Worm (Caenorhabditis elegans) whole organism, dauer: ENCODE results near the gene C44C10.5.

ENCODE experiments used
- unc-62 ChIP-seq: sonication (generic microtip); optimal IDR thresholded peaks from 2 replicates; lab custom pipeline; 2017; ENCODE audit warnings: missing biosample characterization, missing genetic modification reagents, missing genetic modification characterization

Gene C44C10.5

ce11 chrX:11723781-11724201, 33.5 kb downstream of the C44C10.5 start, which contains the start of gene D1053.4:
TSS of gene D1053.4 (minus strand) at chrX:11723800.
- no peak for TF ChIP-seq unc-62

DNA sequence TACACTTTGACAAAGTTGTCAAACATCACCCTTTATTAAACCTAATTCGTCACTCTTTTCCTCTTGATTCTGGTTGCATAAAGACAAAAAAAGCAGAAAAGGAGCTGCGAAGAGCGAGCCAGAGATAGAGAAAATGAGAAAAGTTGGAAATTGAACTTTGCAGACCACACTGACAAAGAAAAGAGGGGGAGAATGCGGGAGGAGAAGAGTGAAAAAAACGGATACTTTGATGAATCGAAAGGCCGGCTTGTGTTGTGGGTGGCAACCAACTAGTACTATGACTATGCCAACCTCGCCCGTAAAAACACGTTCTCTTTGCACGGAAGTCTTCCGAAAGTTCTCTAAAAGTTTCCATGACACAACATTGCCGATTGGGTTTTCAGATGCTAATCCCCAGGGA, 35.3 kb downstream of the C44C10.5 start:
- no peak for TF ChIP-seq unc-62

DNA sequence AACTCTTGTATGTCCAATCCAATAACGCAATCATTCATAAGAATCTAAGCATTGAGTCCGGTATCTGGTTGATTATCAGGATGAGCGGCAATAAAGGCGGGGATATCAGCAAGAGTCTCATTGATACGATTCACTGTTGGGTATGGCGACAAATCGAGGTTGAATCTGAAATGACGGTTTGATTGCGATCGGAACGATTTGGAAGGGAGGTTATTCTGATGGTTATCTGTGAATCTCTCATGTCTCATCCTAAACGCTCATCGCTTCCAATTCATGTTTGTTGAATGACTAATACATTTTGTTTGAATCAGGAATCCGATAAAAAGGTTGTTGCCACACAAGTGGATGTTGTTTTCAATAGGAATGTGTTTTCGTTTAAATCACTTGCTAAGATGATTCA, 36.1 kb downstream of the C44C10.5 start:
- TF ChIP-seq unc-62 = no peak

- no peak for TF ChIP-seq unc-62
Observed at ce11 chrX:11727761-11728160, 37.4 kb downstream of the C44C10.5 start, which contains the start of the genes gst-42 and D1053.2. TSS of gene gst-42 (minus strand) at chrX:11727936. TSS of gene D1053.2 (plus strand) at chrX:11728151.

- TF ChIP-seq unc-62 = no peak
Observed at ce11 chrX:11732752-11733151, 42.4 kb downstream of the C44C10.5 start.

DNA sequence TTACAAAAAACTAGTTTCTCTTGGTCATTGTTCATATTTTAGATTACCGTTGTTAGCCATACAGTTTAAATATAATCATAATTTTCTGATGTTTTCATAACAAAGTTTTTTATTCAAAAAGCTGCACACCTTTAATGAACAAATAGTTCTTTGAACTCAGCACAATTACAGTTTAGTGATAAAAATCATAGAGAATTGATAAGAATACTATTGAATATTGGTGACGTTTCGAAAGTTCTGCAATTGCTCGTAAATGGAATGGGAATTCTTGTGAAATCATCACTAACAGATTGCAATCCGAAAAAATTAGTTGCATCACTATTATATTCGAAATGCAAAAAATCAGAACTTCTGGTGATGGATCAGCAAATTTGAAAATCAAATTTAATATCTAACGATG, 43.8 kb downstream of the C44C10.5 start:
- no peak for TF ChIP-seq unc-62

- TF ChIP-seq unc-62 = no peak
Observed at ce11 chrX:11737053-11737452, 46.7 kb downstream of the C44C10.5 start, which contains the start of gene D1053.3. TSS of gene D1053.3 (minus strand) at chrX:11737153.

ce11 chrX:11738602-11739100, 48.3 kb downstream of the C44C10.5 start, which contains the start of gene nspa-9:
TSS of gene nspa-9 (plus strand) at chrX:11739050.
- TF ChIP-seq unc-62 = no peak
